Fruit fly (Drosophila melanogaster): Measurements from ENCODE around the gene ush.
A peak's percentile ranks its signal among the peaks of the same experiment; 100 is the strongest.

Gene ush

dm6 chr2L:510534-511014 is 34.6 kb downstream of the ush start (continued):
- TF ChIP-seq croc (GFP tag; conservative IDR thresholded peaks at IDR 0.05) (no peak), klu (GFP tag; IDR thresholded peaks at IDR 0.05) (no peak), Hmr (GFP tag; optimal IDR thresholded peaks at IDR 0.05) (peak; percentile 68), fu2 (GFP tag; optimal IDR thresholded peaks at IDR 0.05) (no peak), zen2 (GFP tag; IDR thresholded peaks at IDR 0.05; ENCODE audit: partially characterized antibody) (no peak), lab (GFP tag; optimal IDR thresholded peaks at IDR 0.05) (peak; percentile 77), CG3995 (GFP tag; optimal IDR thresholded peaks at IDR 0.05) (no peak), CG10543 (GFP tag; optimal IDR thresholded peaks at IDR 0.05) (peak; percentile 79), CG11085 (GFP tag; IDR thresholded peaks at IDR 0.05) (no peak), shn (GFP tag; optimal IDR thresholded peaks at IDR 0.05) (peak; percentile 61), HHEX (GFP tag; optimal IDR thresholded peaks at IDR 0.05) (peak; percentile 51), H15 (GFP tag; IDR thresholded peaks at IDR 0.05) (0 out of 3 replicates have a peak, but pooled peaks have one; percentile 38), CG15011 (GFP tag; optimal IDR thresholded peaks at IDR 0.05) (peak; percentile 68), CG4854 (GFP tag; optimal IDR thresholded peaks at IDR 0.05) (peak; percentile 62), pfk (GFP tag; optimal IDR thresholded peaks at IDR 0.05) (peak; percentile 58), sens-2 (GFP tag; IDR thresholded peaks at IDR 0.05) (no peak), CG7357 (GFP tag; IDR thresholded peaks at IDR 0.05) (no peak), CG43689 (GFP tag; IDR thresholded peaks at IDR 0.05) (no peak), oc (tag; optimal IDR thresholded peaks at IDR 0.05) (peak; percentile 50), Asciz (GFP tag; optimal IDR thresholded peaks at IDR 0.05) (peak; percentile 81), ac (GFP tag; optimal IDR thresholded peaks at IDR 0.05) (peak; percentile 97), Doc2 (GFP tag; IDR thresholded peaks at IDR 0.05) (no peak), CG12769 (tag; optimal IDR thresholded peaks at IDR 0.05) (no peak), emc (GFP tag; optimal IDR thresholded peaks at IDR 0.05) (no peak), CG16815 (GFP tag; optimal IDR thresholded peaks at IDR 0.05) (peak; percentile 7), Hsf (GFP tag; optimal IDR thresholded peaks at IDR 0.05) (peak; percentile 38), knrl (GFP tag; IDR thresholded peaks at IDR 0.05; ENCODE audit: partially characterized antibody) (no peak), CG8290 (GFP tag; optimal IDR thresholded peaks at IDR 0.05) (peak; percentile 66), CG8290 (tag; optimal IDR thresholded peaks at IDR 0.05) (peak; percentile 41 to 81), CG6254 (GFP tag; optimal IDR thresholded peaks at IDR 0.05) (peak; percentile 74), eyg (GFP tag; optimal IDR thresholded peaks at IDR 0.05) (peak; percentile 50), CG2199 (GFP tag; IDR thresholded peaks at IDR 0.05) (no peak; the same call in 1 of the 3 replicates), CG18476 (GFP tag; optimal IDR thresholded peaks at IDR 0.05) (no peak), CG17186 (GFP tag; optimal IDR thresholded peaks at IDR 0.05) (peak; percentile 55), gce (GFP tag; IDR thresholded peaks at IDR 0.05) (peak; percentile 70; the same call in 1 of the 3 replicates), pzg (GFP tag; optimal IDR thresholded peaks at IDR 0.05) (no peak), CG17328 (GFP tag; IDR thresholded peaks at IDR 0.05) (peak; percentile 57; the same call in 1 of the 2 replicates), CG2129 (GFP tag; IDR thresholded peaks at IDR 0.05; ENCODE audit: partially characterized antibody) (no peak), CoRest (tag; optimal IDR thresholded peaks at IDR 0.05) (peak; percentile 56), CG9609 (GFP tag; optimal IDR thresholded peaks at IDR 0.05) (peak; percentile 58), rib (GFP tag; IDR thresholded peaks at IDR 0.05) (no peak), CG12391 (tag; optimal IDR thresholded peaks at IDR 0.05) (peak; percentile 57), CG9876 (GFP tag; optimal IDR thresholded peaks at IDR 0.05) (peak; percentile 65), CG8089 (GFP tag; optimal IDR thresholded peaks at IDR 0.05) (peak; percentile 79), ci (GFP tag; IDR thresholded peaks at IDR 0.05) (peak; percentile 72; the same call in 1 of the 3 replicates), CG15479 (GFP tag; optimal IDR thresholded peaks at IDR 0.05) (peak; percentile 92), ab (GFP tag; optimal IDR thresholded peaks at IDR 0.05) (no peak), Fer2 (tag; optimal IDR thresholded peaks at IDR 0.05) (no peak), CG6791 (GFP tag; IDR thresholded peaks at IDR 0.05; ENCODE audit: partially characterized antibody) (no peak), CG6683 (GFP tag; optimal IDR thresholded peaks at IDR 0.05) (peak; percentile 28)

All from whole organism, embryonic.